Fruit fly (Drosophila melanogaster): ENCODE measurements around the gene Sec23.

Sec23 gene

DNA sequence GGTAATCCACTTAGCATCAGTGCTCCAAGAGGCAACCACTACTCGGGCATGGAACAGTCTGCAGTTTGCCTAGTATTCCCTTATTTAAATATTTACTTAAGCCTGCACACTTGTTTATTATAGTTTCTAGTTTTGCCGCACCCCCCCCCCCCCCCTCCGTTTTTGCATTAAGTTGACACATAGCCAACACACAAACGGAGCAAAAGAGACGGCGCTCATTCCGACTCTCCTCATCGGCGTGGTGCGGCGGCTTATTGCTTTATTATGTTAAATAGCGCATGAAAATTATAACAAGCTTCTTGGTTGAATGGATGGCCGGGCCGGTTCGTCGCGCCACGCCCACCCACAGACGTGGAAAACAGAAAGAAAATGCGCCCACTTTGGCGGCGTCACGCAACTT lies 40.8 kb downstream of the Sec23 start:
- TF ChIP-seq CG34367 (tag; optimal IDR thresholded peaks at IDR 0.05), result no peak
- no peak for TF ChIP-seq CG14655 (GFP tag; optimal IDR thresholded peaks at IDR 0.05)
- TF ChIP-seq EcR (GFP tag; optimal IDR thresholded peaks at IDR 0.05), result no peak
- no peak for TF ChIP-seq D1 (tag; optimal IDR thresholded peaks at IDR 0.05)
- no peak for TF ChIP-seq fd96Ca (GFP tag; IDR thresholded peaks at IDR 0.05)
- TF ChIP-seq CG12605 (GFP tag; IDR thresholded peaks at IDR 0.05), result no peak
- no peak for TF ChIP-seq CG10348 (GFP tag; IDR thresholded peaks at IDR 0.05)
- TF ChIP-seq rn (GFP tag; IDR thresholded peaks at IDR 0.05), result no peak
- no peak for TF ChIP-seq CG8301 (tag; optimal IDR thresholded peaks at IDR 0.05)
- no peak for TF ChIP-seq CG15710 (tag; optimal IDR thresholded peaks at IDR 0.05)
- TF ChIP-seq CG17806 (tag; optimal IDR thresholded peaks at IDR 0.05), result no peak
- no peak for TF ChIP-seq CG8159 (tag; optimal IDR thresholded peaks at IDR 0.05)
- TF ChIP-seq CG4496 (GFP tag; IDR thresholded peaks at IDR 0.05), result no peak
- no peak for TF ChIP-seq Pif1A (GFP tag; optimal IDR thresholded peaks at IDR 0.05)
- no peak for TF ChIP-seq gl (tag; optimal IDR thresholded peaks at IDR 0.05)
- no peak for TF ChIP-seq CG32121 (GFP tag; IDR thresholded peaks at IDR 0.05)
- TF ChIP-seq CG13204 (GFP tag; optimal IDR thresholded peaks at IDR 0.05), result no peak

DNA sequence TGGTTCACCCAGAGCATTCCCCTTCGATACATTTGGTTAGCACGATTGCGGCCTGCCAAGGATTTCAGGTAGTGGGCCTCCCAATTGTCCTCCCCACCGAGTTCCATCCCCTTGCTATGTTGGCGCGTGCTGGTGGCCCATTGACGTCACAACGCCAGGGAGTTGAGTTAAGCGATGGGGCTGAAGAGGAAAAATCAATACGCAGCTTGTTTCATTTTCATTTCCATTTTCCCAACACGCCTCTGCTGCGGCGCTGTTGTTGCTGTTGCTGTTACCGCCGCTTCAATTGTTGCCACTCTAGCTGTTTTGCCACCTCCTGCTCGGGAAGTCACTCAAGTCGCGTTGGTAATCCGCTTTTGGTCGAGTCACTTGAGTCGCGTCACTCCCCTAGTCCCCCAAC lies 42.2 kb downstream of the Sec23 start:
- TF ChIP-seq Pif1A (GFP tag; optimal IDR thresholded peaks at IDR 0.05) (no peak), gl (tag; optimal IDR thresholded peaks at IDR 0.05) (no peak), Ets98B (GFP tag; IDR thresholded peaks at IDR 0.05) (no peak), CG15710 (tag; optimal IDR thresholded peaks at IDR 0.05) (no peak), CG4496 (GFP tag; IDR thresholded peaks at IDR 0.05) (no peak), EcR (GFP tag; optimal IDR thresholded peaks at IDR 0.05) (no peak)

DNA sequence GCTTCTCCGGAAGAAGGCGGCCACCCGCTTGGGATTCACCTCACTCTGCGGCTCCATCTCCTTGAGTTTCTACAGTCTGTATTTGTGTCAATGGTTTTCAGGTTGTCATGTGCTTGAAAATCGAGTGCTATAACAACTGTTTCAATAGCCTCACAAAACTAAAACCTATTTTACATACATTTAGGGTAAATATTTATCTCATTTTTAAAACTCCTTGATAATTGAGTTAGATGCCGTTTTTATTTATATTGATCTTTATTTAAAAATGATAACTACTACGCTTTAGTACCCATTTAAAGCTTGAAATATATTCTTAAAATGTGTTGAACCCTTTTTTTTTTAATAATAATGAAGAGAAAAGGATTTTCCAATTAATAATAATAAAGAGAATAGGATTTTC lies 44.3 kb downstream of the Sec23 start, which contains the start of gene CG2104:
Gene CG2104 (minus strand): TSS at position 101 of the 400 bp plus-strand sequence.
- TF ChIP-seq D1 (tag; optimal IDR thresholded peaks at IDR 0.05) (no peak), Ets98B (GFP tag; IDR thresholded peaks at IDR 0.05) (no peak), CG17806 (tag; optimal IDR thresholded peaks at IDR 0.05) (no peak), Pif1B (GFP tag; optimal IDR thresholded peaks at IDR 0.05) (no peak), gl (tag; optimal IDR thresholded peaks at IDR 0.05) (no peak), rn (GFP tag; IDR thresholded peaks at IDR 0.05) (no peak), CG32121 (GFP tag; IDR thresholded peaks at IDR 0.05) (no peak), Snoo (tag; optimal IDR thresholded peaks at IDR 0.05) (no peak)

DNA sequence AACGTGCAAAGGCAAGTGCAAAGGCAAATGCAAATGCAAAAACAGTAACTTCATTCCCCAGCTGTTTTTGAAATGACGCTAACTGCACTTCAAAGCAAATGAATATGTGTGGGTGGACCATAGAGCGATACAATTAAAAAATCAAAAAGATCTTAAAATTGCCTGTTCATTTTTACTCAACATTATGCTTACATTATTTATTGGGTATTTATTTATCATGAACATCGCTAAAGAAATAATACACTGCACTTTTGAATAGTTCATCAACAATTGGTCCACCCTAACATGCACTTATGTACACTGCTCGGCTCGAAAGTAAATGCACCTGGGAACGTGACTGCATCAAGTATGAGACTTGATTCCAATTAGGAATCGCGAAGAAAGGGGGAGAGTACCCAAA lies 45.6 kb downstream of the Sec23 start:
- peak; percentile 36 for TF ChIP-seq Pif1B (GFP tag; optimal IDR thresholded peaks at IDR 0.05)
- peak; percentile 61 for TF ChIP-seq CG14655 (GFP tag; optimal IDR thresholded peaks at IDR 0.05)
- peak; percentile 76 for TF ChIP-seq Pif1A (GFP tag; optimal IDR thresholded peaks at IDR 0.05)
- peak; percentile 84 for TF ChIP-seq CG8159 (tag; optimal IDR thresholded peaks at IDR 0.05)
- TF ChIP-seq EcR (GFP tag; optimal IDR thresholded peaks at IDR 0.05), result no peak
- TF ChIP-seq CG15710 (tag; optimal IDR thresholded peaks at IDR 0.05), result peak; percentile 40
- peak; percentile 78 for TF ChIP-seq CG8301 (tag; optimal IDR thresholded peaks at IDR 0.05)
- peak; percentile 89 for TF ChIP-seq CG4496 (GFP tag; IDR thresholded peaks at IDR 0.05)
- TF ChIP-seq CG32121 (GFP tag; IDR thresholded peaks at IDR 0.05), result peak; percentile 81
- TF ChIP-seq CG17806 (tag; optimal IDR thresholded peaks at IDR 0.05), result no peak
- TF ChIP-seq CG12605 (GFP tag; IDR thresholded peaks at IDR 0.05), result peak; percentile 81
- peak; percentile 49 for TF ChIP-seq CG34367 (tag; optimal IDR thresholded peaks at IDR 0.05)
- TF ChIP-seq CG13204 (GFP tag; optimal IDR thresholded peaks at IDR 0.05), result no peak
- TF ChIP-seq gl (tag; optimal IDR thresholded peaks at IDR 0.05), result no peak
- TF ChIP-seq Snoo (tag; optimal IDR thresholded peaks at IDR 0.05), result peak; percentile 11
- TF ChIP-seq fd96Ca (GFP tag; IDR thresholded peaks at IDR 0.05), result peak; percentile 62; the same call in 2 of the 3 replicates
- 0 out of 2 replicates have a peak, but pooled peaks have one; percentile 22 for TF ChIP-seq rn (GFP tag; IDR thresholded peaks at IDR 0.05)
- no peak for TF ChIP-seq D1 (tag; optimal IDR thresholded peaks at IDR 0.05)
- peak; percentile 84 for TF ChIP-seq Ets98B (GFP tag; IDR thresholded peaks at IDR 0.05)
- no peak for TF ChIP-seq CG10348 (GFP tag; IDR thresholded peaks at IDR 0.05)
- no peak for TF ChIP-seq CG9948 (tag; optimal IDR thresholded peaks at IDR 0.05)

DNA sequence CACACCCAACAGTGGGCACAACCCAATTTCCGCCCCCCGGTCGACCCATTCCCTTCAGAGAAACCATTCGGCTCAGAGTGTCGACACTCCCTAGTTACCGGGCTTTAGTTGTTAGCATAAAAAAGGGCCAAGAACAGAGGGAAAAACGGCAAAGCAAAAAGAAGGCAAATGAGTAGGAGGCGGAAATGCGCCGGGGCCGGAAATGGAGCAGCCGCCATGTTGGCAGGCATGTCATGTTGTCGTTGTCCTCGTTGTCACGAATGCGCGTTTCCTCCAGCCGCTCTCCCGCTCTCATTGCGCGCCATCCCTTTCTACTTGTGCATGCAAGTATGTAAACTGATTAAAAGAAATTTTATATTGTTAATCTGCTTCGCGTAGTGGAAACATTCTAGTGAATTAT lies 47.5 kb downstream of the Sec23 start:
- TF ChIP-seq CG13204 (GFP tag; optimal IDR thresholded peaks at IDR 0.05) (no peak), CG17806 (tag; optimal IDR thresholded peaks at IDR 0.05) (no peak), CG4496 (GFP tag; IDR thresholded peaks at IDR 0.05) (peak; percentile 29; the same call in 1 of the 3 replicates)

DNA sequence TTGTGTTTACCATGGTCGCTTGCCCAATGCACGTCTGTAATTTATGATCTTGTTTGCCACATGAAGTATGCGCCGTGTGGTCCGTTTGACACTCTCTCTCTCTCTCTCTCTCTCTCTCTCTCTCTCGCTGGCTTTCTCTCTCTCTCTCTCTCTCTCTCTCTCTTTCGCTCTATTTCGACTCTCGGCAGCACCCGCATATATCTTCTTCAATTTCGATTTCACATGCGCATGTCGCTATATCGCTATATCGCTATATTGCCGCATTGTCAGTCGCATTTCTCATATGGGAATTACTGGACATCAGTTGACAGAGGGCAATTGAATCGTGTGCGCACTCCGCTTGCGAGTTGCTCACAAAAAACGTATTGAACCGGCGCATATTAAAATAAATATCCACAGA lies 52.2 kb downstream of the Sec23 start:
- TF ChIP-seq Pif1B (GFP tag; optimal IDR thresholded peaks at IDR 0.05) (no peak), CG14655 (GFP tag; optimal IDR thresholded peaks at IDR 0.05) (no peak), rn (GFP tag; IDR thresholded peaks at IDR 0.05) (no peak), CG17806 (tag; optimal IDR thresholded peaks at IDR 0.05) (no peak), D1 (tag; optimal IDR thresholded peaks at IDR 0.05) (no peak), Pif1A (GFP tag; optimal IDR thresholded peaks at IDR 0.05) (no peak), CG32121 (GFP tag; IDR thresholded peaks at IDR 0.05) (peak; percentile 29; the same call in 1 of the 2 replicates), CG12605 (GFP tag; IDR thresholded peaks at IDR 0.05) (no peak), CG8301 (tag; optimal IDR thresholded peaks at IDR 0.05) (no peak), CG4496 (GFP tag; IDR thresholded peaks at IDR 0.05) (peak; percentile 51; the same call in 1 of the 3 replicates), CG8159 (tag; optimal IDR thresholded peaks at IDR 0.05) (no peak), CG10348 (GFP tag; IDR thresholded peaks at IDR 0.05) (no peak), CG13204 (GFP tag; optimal IDR thresholded peaks at IDR 0.05) (no peak), fd96Ca (GFP tag; IDR thresholded peaks at IDR 0.05) (no peak), EcR (GFP tag; optimal IDR thresholded peaks at IDR 0.05) (no peak), CG34367 (tag; optimal IDR thresholded peaks at IDR 0.05) (no peak), Ets98B (GFP tag; IDR thresholded peaks at IDR 0.05) (peak; percentile 42; the same call in 1 of the 2 replicates), gl (tag; optimal IDR thresholded peaks at IDR 0.05) (no peak), Snoo (tag; optimal IDR thresholded peaks at IDR 0.05) (no peak), CG15710 (tag; optimal IDR thresholded peaks at IDR 0.05) (no peak), CG9948 (tag; optimal IDR thresholded peaks at IDR 0.05) (no peak)
